Worm (Caenorhabditis elegans) whole organism, L4 larva: ENCODE results near the gene ltah-1.1.

Source experiments
- T20F7.1 ChIP-seq: fragments of 200-800 bp; sonication (Bioruptor generic); optimal IDR thresholded peaks from 2 replicates; lab custom pipeline; 2018; ENCODE audit warnings: mild to moderate bottlenecking, missing genetic modification characterization, missing compliant biosample characterization
- Y5F2A.4 ChIP-seq: fragments of 200-800 bp; sonication (Bioruptor generic); optimal IDR thresholded peaks from 2 replicates; lab custom pipeline; 2018; ENCODE audit warnings: mild to moderate bottlenecking, missing genetic modification characterization, missing compliant biosample characterization
- ZK546.5 ChIP-seq, 2 experiments: sonication (generic microtip); optimal IDR thresholded peaks; 2 replicates each; lab custom pipeline; 2017; ENCODE audit warnings: missing biosample characterization in 2 of 2, missing genetic modification characterization in 2 of 2
- aha-1 ChIP-seq: fragments of 150-350 bp; peaks from one replicate; lab custom pipeline; 2014; ENCODE audit warnings: missing biosample characterization, missing genetic modification characterization
- ama-1 ChIP-seq: fragments of 150-350 bp; optimal IDR thresholded peaks from 2 replicates; lab custom pipeline; 2014; ENCODE audit warnings: inconsistent platforms, mixed read lengths
- arid-1 ChIP-seq: fragments of 200-800 bp; sonication (Bioruptor generic); conservative IDR thresholded peaks from 2 replicates; pipeline ENCODE4 v1.3.6; 2022; ENCODE audit warnings: missing genetic modification reagents, missing genetic modification characterization, missing compliant biosample characterization
- attf-4 ChIP-seq: sonication (generic microtip); optimal IDR thresholded peaks from 3 replicates; lab custom pipeline; 2017; ENCODE audit warnings: missing biosample characterization, missing genetic modification characterization
- ceh-20 ChIP-seq: fragments of 200-800 bp; sonication (Bioruptor generic); IDR thresholded peaks from 2 replicates; pipeline ENCODE4 v1.3.6; 2022; ENCODE audit warnings: missing genetic modification reagents, missing genetic modification characterization, missing compliant biosample characterization
- ceh-32 ChIP-seq: sonication (generic microtip); optimal IDR thresholded peaks from 2 replicates; lab custom pipeline; 2016; ENCODE audit warnings: mild to moderate bottlenecking, missing genetic modification characterization, missing compliant biosample characterization; ENCODE audit not compliant: poor library complexity
- ces-1 ChIP-seq: fragments of 150-350 bp; sonication (generic microtip); optimal IDR thresholded peaks from 4 replicates; lab custom pipeline; 2014; ENCODE audit warnings: missing biosample characterization, missing genetic modification reagents, missing genetic modification characterization
- cey-2 ChIP-seq: sonication (generic microtip); optimal IDR thresholded peaks from 3 replicates; lab custom pipeline; 2017; ENCODE audit warnings: missing genetic modification characterization, mild to moderate bottlenecking, missing compliant biosample characterization, antibody characterized with exemption, borderline replicate concordance; ENCODE audit not compliant: insufficient read depth
- ctbp-1 ChIP-seq: fragments of 200-800 bp; sonication (Bioruptor generic); IDR thresholded peaks from 2 replicates; pipeline ENCODE4 v1.3.6; 2022; ENCODE audit warnings: missing genetic modification reagents, missing genetic modification characterization, missing compliant biosample characterization
- daf-16 ChIP-seq, 3 experiments: sonication (generic microtip); optimal IDR thresholded peaks; 2 replicates each; lab custom pipeline; 2016 to 2017; ENCODE audit warnings: missing genetic modification characterization in 3 of 3, missing genetic modification reagents in 3 of 3, mild to moderate bottlenecking in 2 of 3, missing compliant biosample characterization in 2 of 3, missing biosample characterization in 1 of 3, moderate library complexity in 1 of 3
- dmd-6 ChIP-seq: fragments of 200-800 bp; sonication (Bioruptor generic); IDR thresholded peaks from 2 replicates; pipeline ENCODE4 v1.3.6; 2022; ENCODE audit warnings: missing genetic modification reagents, missing genetic modification characterization, missing compliant biosample characterization
- dmd-8 ChIP-seq: fragments of 200-800 bp; sonication (Bioruptor generic); IDR thresholded peaks from 2 replicates; pipeline ENCODE4 v1.3.6; 2022; ENCODE audit warnings: missing genetic modification characterization, missing compliant biosample characterization
- dmd-9 ChIP-seq: fragments of 200-800 bp; sonication (Bioruptor generic); IDR thresholded peaks from 2 replicates; pipeline ENCODE4 v1.3.6; 2022; ENCODE audit warnings: missing genetic modification reagents, missing genetic modification characterization, missing compliant biosample characterization
- dve-1 ChIP-seq: sonication (generic microtip); optimal IDR thresholded peaks from 2 replicates; lab custom pipeline; 2017; ENCODE audit warnings: antibody characterized with exemption, mild to moderate bottlenecking, missing genetic modification characterization, missing compliant biosample characterization; ENCODE audit not compliant: insufficient read depth
- egl-27 ChIP-seq: sonication (generic microtip); optimal IDR thresholded peaks from 3 replicates; lab custom pipeline; 2017; ENCODE audit warnings: missing biosample characterization, missing genetic modification reagents, missing genetic modification characterization
- fkh-10 ChIP-seq: fragments of 150-350 bp; optimal IDR thresholded peaks from 2 replicates; lab custom pipeline; 2014; ENCODE audit warnings: missing biosample characterization, missing genetic modification reagents, missing genetic modification characterization
- hlh-11 ChIP-seq: fragments of 200-800 bp; sonication (Bioruptor generic); optimal IDR thresholded peaks from 2 replicates; lab custom pipeline; 2018; ENCODE audit warnings: mild to moderate bottlenecking, missing genetic modification characterization, missing compliant biosample characterization
- hlh-30 ChIP-seq: sonication (generic microtip); optimal IDR thresholded peaks from 2 replicates; lab custom pipeline; 2017; ENCODE audit warnings: antibody characterized with exemption, mild to moderate bottlenecking, missing genetic modification characterization, missing compliant biosample characterization; ENCODE audit not compliant: insufficient read depth
- hmg-1.1 ChIP-seq: fragments of 200-800 bp; sonication (Bioruptor generic); IDR thresholded peaks from 2 replicates; pipeline ENCODE4 v1.3.6; 2022; ENCODE audit warnings: missing genetic modification reagents, missing genetic modification characterization, missing compliant biosample characterization
- lin-38 ChIP-seq: fragments of 200-800 bp; sonication (Bioruptor generic); IDR thresholded peaks from 2 replicates; pipeline ENCODE4 v1.3.6; 2022; ENCODE audit warnings: missing genetic modification reagents, missing genetic modification characterization, missing compliant biosample characterization
- lin-39 ChIP-seq: fragments of 150-350 bp; optimal IDR thresholded peaks from 2 replicates; lab custom pipeline; 2014; ENCODE audit warnings: missing biosample characterization, missing genetic modification reagents, missing genetic modification characterization
- mes-2 ChIP-seq: sonication (generic microtip); optimal IDR thresholded peaks from 2 replicates; lab custom pipeline; 2016; ENCODE audit warnings: missing genotype, mild to moderate bottlenecking, missing genetic modification characterization, missing compliant biosample characterization; ENCODE audit not compliant: poor library complexity, severe bottlenecking
- mxl-2 ChIP-seq: fragments of 200-800 bp; sonication (Bioruptor generic); conservative IDR thresholded peaks from 2 replicates; pipeline ENCODE4 v1.3.6; 2022; ENCODE audit warnings: missing genetic modification reagents, missing genetic modification characterization, missing compliant biosample characterization
- nhr-10 ChIP-seq: fragments of 150-350 bp; optimal IDR thresholded peaks from 2 replicates; lab custom pipeline; 2014; ENCODE audit warnings: missing biosample characterization, missing genetic modification characterization
- nhr-111 ChIP-seq: fragments of 200-800 bp; sonication (Bioruptor generic); optimal IDR thresholded peaks from 2 replicates; lab custom pipeline; 2018; ENCODE audit warnings: mild to moderate bottlenecking, missing genetic modification characterization, missing compliant biosample characterization
- nhr-237 ChIP-seq: sonication (generic microtip); optimal IDR thresholded peaks from 2 replicates; lab custom pipeline; 2017; ENCODE audit warnings: missing biosample characterization, missing genetic modification characterization
- nhr-28 ChIP-seq: fragments of 150-350 bp; optimal IDR thresholded peaks from 2 replicates; lab custom pipeline; 2014; ENCODE audit warnings: missing biosample characterization, missing genetic modification characterization
- nhr-48 ChIP-seq: sonication (generic microtip); optimal IDR thresholded peaks from 2 replicates; lab custom pipeline; 2016; ENCODE audit warnings: mild to moderate bottlenecking, missing genetic modification characterization, missing compliant biosample characterization
- nhr-77 ChIP-seq: fragments of 150-350 bp; optimal IDR thresholded peaks from 2 replicates; lab custom pipeline; 2014; ENCODE audit warnings: missing biosample characterization, missing genetic modification characterization
- rbr-2 ChIP-seq: sonication (generic microtip); optimal IDR thresholded peaks from 2 replicates; lab custom pipeline; 2016; ENCODE audit warnings: missing genotype, missing genetic modification characterization, missing compliant biosample characterization
- set-16 ChIP-seq: fragments of 200-800 bp; sonication (Bioruptor generic); IDR thresholded peaks from 2 replicates; pipeline ENCODE4 v1.3.6; 2022; ENCODE audit warnings: missing genetic modification reagents, missing genetic modification characterization, missing compliant biosample characterization
- skn-1 ChIP-seq: fragments of 150-350 bp; optimal IDR thresholded peaks from 2 replicates; lab custom pipeline; 2014; ENCODE audit warnings: missing biosample characterization, missing genetic modification characterization
- snpc-1.2 ChIP-seq: fragments of 200-800 bp; sonication (Bioruptor generic); IDR thresholded peaks from 2 replicates; pipeline ENCODE4 v1.3.6; 2022; ENCODE audit warnings: missing genetic modification reagents, missing genetic modification characterization, missing compliant biosample characterization
- vab-7 ChIP-seq: fragments of 200-800 bp; sonication (Bioruptor generic); IDR thresholded peaks from 2 replicates; pipeline ENCODE4 v1.3.6; 2022; ENCODE audit warnings: missing genetic modification reagents, missing genetic modification characterization, missing compliant biosample characterization
- zip-11 ChIP-seq: fragments of 200-800 bp; sonication (Bioruptor generic); IDR thresholded peaks from 2 replicates; pipeline ENCODE4 v1.3.6; 2022; ENCODE audit warnings: missing genetic modification characterization, missing compliant biosample characterization
- zip-2 ChIP-seq: fragments of 150-350 bp; optimal IDR thresholded peaks from 2 replicates; lab custom pipeline; 2014; ENCODE audit warnings: missing biosample characterization, missing genetic modification characterization
- ztf-11 ChIP-seq: fragments of 150-350 bp; optimal IDR thresholded peaks from 2 replicates; lab custom pipeline; 2014; ENCODE audit warnings: missing biosample characterization, missing genetic modification characterization

The ltah-1.1 gene

DNA sequence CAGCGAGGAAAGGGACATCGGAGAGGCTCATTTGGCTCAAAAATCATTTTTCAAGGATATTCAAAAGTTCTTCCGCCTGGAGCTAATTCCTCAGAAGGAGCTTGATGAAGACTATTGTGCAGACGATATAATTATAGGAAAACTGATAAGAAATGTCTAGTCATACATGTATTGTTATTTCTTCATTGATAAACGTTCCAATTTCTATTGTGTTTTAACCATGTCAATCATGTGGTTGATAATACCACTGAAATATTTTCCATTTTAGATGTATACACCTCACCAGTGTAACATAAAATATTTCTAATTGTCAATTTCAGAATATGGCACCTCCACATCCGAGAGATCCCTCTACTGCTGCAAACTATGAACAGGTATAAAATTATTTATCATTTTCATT is at the start of gene ltah-1.1:
ltah-1.1 (plus strand) TSS at position 283 of the 400 bp plus-strand sequence.
- no peak for TF ChIP-seq lin-38 (GFP tag; lab: Robert Waterston, UW)
- no peak for TF ChIP-seq cey-2 (tag; lab: Kevin White, UChicago)
- peak; percentile 2 for TF ChIP-seq hlh-11
- TF ChIP-seq ces-1 (GFP tag; lab: Kevin White, UChicago), result no peak
- TF ChIP-seq dmd-6 (GFP tag; lab: Robert Waterston, UW), result peak; percentile 42; the same call in 1 of the 2 replicates
- TF ChIP-seq dve-1 (tag; lab: Kevin White, UChicago), result peak; percentile 27
- no peak for TF ChIP-seq mxl-2
- peak; percentile 20 for TF ChIP-seq nhr-28
- TF ChIP-seq daf-16 (GFP tag; optimal IDR thresholded peaks at IDR 0.05; lab: Kevin White, UChicago), result no peak
- peak; percentile 16 for TF ChIP-seq daf-16 (tag; optimal IDR thresholded peaks at IDR 0.05; lab: Kevin White, UChicago)

DNA sequence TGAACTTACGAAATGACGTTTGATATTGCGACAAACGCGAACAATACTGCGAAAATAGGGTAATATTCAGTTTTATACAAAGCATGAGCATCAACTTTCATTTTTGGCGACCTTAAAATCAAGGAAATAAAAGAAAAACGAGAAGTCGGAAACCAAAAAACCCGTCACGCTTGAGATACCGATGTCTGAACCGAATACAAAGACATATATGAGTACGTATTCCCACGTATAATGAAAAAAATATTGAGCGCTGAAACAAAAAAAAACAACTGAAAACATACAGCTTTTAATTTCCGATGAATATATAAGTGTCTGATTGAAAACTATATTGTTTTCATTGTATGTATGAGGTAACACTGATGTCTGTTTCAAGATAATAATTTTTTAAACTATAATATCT is 49.7 kb upstream of the ltah-1.1 start, which contains the start of gene sre-18:
sre-18 (minus strand) TSS at position 101 of the 400 bp plus-strand sequence.
- TF ChIP-seq T20F7.1 (GFP tag; lab: Kevin White, UChicago) (no peak), ZK546.5 (tag; optimal IDR thresholded peaks at IDR 0.05; lab: Kevin White, UChicago) (no peak), nhr-77 (tag; lab: Kevin White, UChicago) (no peak), aha-1 (tag; lab: Kevin White, UChicago) (no peak), daf-16 (GFP tag; optimal IDR thresholded peaks at IDR 0.05; lab: Kevin White, UChicago) (no peak), daf-16 (tag; optimal IDR thresholded peaks at IDR 0.05; lab: Kevin White, UChicago) (no peak)

DNA sequence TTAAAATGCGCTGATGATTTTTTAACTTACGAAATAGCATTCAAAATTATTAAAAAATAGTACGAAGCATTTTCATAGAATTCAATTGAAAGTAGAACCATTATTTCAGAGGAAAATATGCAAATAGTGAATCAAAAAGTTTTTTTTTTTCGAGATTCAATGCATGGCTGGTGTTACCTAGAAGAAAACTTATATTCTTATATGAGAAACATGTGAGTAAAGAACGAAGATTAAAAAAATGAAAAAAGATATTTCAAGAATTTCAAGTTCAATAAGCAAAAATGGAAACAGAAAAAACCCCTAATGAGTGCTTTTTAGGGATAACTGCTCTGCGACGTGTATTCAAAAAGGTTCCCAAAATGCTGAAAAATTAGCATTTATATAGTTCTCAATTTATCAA is 43.4 kb upstream of the ltah-1.1 start, which contains the start of gene sre-16:
sre-16 (minus strand) TSS at position 101 of the 400 bp plus-strand sequence.
- TF ChIP-seq mxl-2, result no peak
- no peak for TF ChIP-seq egl-27 (tag; lab: Kevin White, UChicago)
- TF ChIP-seq nhr-111 (GFP tag; lab: Kevin White, UChicago), result no peak
- TF ChIP-seq nhr-237, result no peak
- TF ChIP-seq hlh-30 (tag; lab: Kevin White, UChicago), result no peak
- TF ChIP-seq skn-1 (tag; lab: Kevin White, UChicago), result no peak
- TF ChIP-seq aha-1 (tag; lab: Kevin White, UChicago), result no peak
- TF ChIP-seq ztf-11, result no peak
- no peak for TF ChIP-seq dmd-8 (GFP tag; lab: Robert Waterston, UW)
- TF ChIP-seq vab-7 (GFP tag; lab: Robert Waterston, UW), result no peak
- TF ChIP-seq dmd-9 (GFP tag; lab: Robert Waterston, UW), result no peak
- no peak for TF ChIP-seq ceh-32 (tag; lab: Kevin White, UChicago)
- no peak for TF ChIP-seq nhr-77 (tag; lab: Kevin White, UChicago)
- no peak for TF ChIP-seq rbr-2
- no peak for TF ChIP-seq arid-1 (GFP tag; lab: Robert Waterston, UW)
- TF ChIP-seq hmg-1.1 (GFP tag; lab: Robert Waterston, UW), result no peak
- TF ChIP-seq ama-1 (lab: Kevin White, UChicago), result no peak

DNA sequence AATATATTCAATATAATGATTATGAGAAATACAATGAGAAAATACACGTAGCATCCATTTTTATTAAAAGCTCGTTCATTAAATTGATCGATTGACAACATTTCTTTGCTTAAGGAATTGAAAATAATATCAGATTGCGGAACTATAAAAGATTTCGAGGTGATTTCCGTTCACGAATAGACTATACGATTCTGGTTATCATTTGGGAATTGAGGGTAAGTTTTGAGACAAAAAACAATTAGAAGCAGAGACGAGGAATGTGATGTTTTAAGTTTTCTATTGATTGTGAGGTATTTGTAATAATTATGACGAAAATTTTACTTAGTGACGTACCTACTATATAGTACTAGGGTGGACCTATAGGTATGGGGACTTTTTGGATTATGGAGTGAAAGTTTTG is 40.6 kb upstream of the ltah-1.1 start, which contains the start of gene sre-19:
sre-19 (minus strand) TSS at position 101 of the 400 bp plus-strand sequence.
- TF ChIP-seq dve-1 (tag; lab: Kevin White, UChicago), result no peak
- TF ChIP-seq nhr-10 (tag; lab: Kevin White, UChicago), result no peak
- no peak for TF ChIP-seq zip-2
- no peak for TF ChIP-seq zip-11 (GFP tag; lab: Robert Waterston, UW)
- no peak for TF ChIP-seq attf-4 (tag; lab: Kevin White, UChicago)
- no peak for TF ChIP-seq snpc-1.2 (GFP tag; lab: Robert Waterston, UW)
- TF ChIP-seq aha-1 (tag; lab: Kevin White, UChicago), result no peak
- TF ChIP-seq set-16 (GFP tag; lab: Robert Waterston, UW), result no peak
- TF ChIP-seq nhr-77 (tag; lab: Kevin White, UChicago), result no peak
- no peak for TF ChIP-seq lin-39 (tag; lab: Kevin White, UChicago)
- TF ChIP-seq ceh-20 (GFP tag; lab: Robert Waterston, UW), result no peak
- no peak for TF ChIP-seq hlh-11
- no peak for TF ChIP-seq mes-2 (tag; lab: Kevin White, UChicago)
- no peak for TF ChIP-seq fkh-10 (GFP tag; lab: Kevin White, UChicago)
- TF ChIP-seq Y5F2A.4, result no peak
- no peak for TF ChIP-seq nhr-111 (GFP tag; lab: Kevin White, UChicago)
- TF ChIP-seq ctbp-1, result no peak
- no peak for TF ChIP-seq nhr-48 (tag; lab: Kevin White, UChicago)
